Worm (Caenorhabditis elegans) whole organism, L3 larva: ENCODE data around the gene srab-17.

Source experiments
- R02D3.7 ChIP-seq: fragments of 150-350 bp; optimal IDR thresholded peaks from 2 replicates; lab custom pipeline; 2014; ENCODE audit warnings: missing biosample characterization, missing genetic modification characterization
- ama-1 ChIP-seq: fragments of 150-350 bp; optimal IDR thresholded peaks from 2 replicates; lab custom pipeline; 2018
- ceh-16 ChIP-seq: sonication (generic microtip); optimal IDR thresholded peaks from 2 replicates; lab custom pipeline; 2017; ENCODE audit warnings: missing biosample characterization, missing genetic modification characterization
- ceh-82 ChIP-seq: fragments of 150-350 bp; optimal IDR thresholded peaks from 2 replicates; lab custom pipeline; 2014; ENCODE audit warnings: missing biosample characterization, missing genetic modification characterization
- ceh-9 ChIP-seq: sonication (generic microtip); optimal IDR thresholded peaks from 2 replicates; lab custom pipeline; 2018; ENCODE audit warnings: missing biosample characterization, missing genetic modification characterization
- daf-12 ChIP-seq: fragments of 150-350 bp; optimal IDR thresholded peaks from 2 replicates; lab custom pipeline; 2014; ENCODE audit warnings: missing biosample characterization, missing genetic modification reagents, missing genetic modification characterization
- egl-27 ChIP-seq: sonication (generic microtip); optimal IDR thresholded peaks from 4 replicates; lab custom pipeline; 2017; ENCODE audit warnings: missing biosample characterization, missing genetic modification reagents, missing genetic modification characterization
- egl-5 ChIP-seq: fragments of 150-350 bp; optimal IDR thresholded peaks from 2 replicates; lab custom pipeline; 2017; ENCODE audit warnings: missing biosample characterization, missing genetic modification reagents, missing genetic modification characterization, inconsistent platforms
- elt-3 ChIP-seq, 3 experiments: fragments of 150-350 bp in 1 of 3; sonication (generic microtip) in 2 of 3; optimal IDR thresholded peaks; 2 replicates in 2 of 3; 4 replicates in 1 of 3; lab custom pipeline; 2014 to 2017; ENCODE audit warnings: missing biosample characterization in 3 of 3, missing genetic modification characterization in 3 of 3
- fkh-10 ChIP-seq: sonication (generic microtip); optimal IDR thresholded peaks from 2 replicates; lab custom pipeline; 2017; ENCODE audit warnings: missing biosample characterization, missing genetic modification reagents, missing genetic modification characterization
- fkh-2 ChIP-seq: fragments of 150-350 bp; optimal IDR thresholded peaks from 2 replicates; lab custom pipeline; 2014; ENCODE audit warnings: missing biosample characterization, missing genetic modification reagents, missing genetic modification characterization
- fos-1 ChIP-seq: fragments of 150-350 bp; optimal IDR thresholded peaks from 2 replicates; lab custom pipeline; 2014; ENCODE audit warnings: missing biosample characterization, missing genetic modification characterization
- hmg-11 ChIP-seq: sonication (generic microtip); optimal IDR thresholded peaks from 2 replicates; lab custom pipeline; 2016; ENCODE audit warnings: missing genetic modification characterization, missing compliant biosample characterization
- jun-1 ChIP-seq: fragments of 150-350 bp; optimal IDR thresholded peaks from 2 replicates; lab custom pipeline; 2014; ENCODE audit warnings: missing biosample characterization, missing genetic modification reagents, missing genetic modification characterization
- lin-15B ChIP-seq: fragments of 150-350 bp; optimal IDR thresholded peaks from 2 replicates; lab custom pipeline; 2014; ENCODE audit warnings: missing biosample characterization, missing genetic modification characterization
- lin-39 ChIP-seq: fragments of 150-350 bp; optimal IDR thresholded peaks from 2 replicates; lab custom pipeline; 2018; ENCODE audit warnings: missing biosample characterization, missing genetic modification reagents, missing genetic modification characterization
- lsy-12 ChIP-seq: sonication (generic microtip); optimal IDR thresholded peaks from 2 replicates; lab custom pipeline; 2016; ENCODE audit warnings: mild to moderate bottlenecking, missing genetic modification characterization, missing compliant biosample characterization
- mdl-1 ChIP-seq: fragments of 150-350 bp; optimal IDR thresholded peaks from 2 replicates; lab custom pipeline; 2014; ENCODE audit warnings: missing biosample characterization, missing genetic modification characterization
- mml-1 ChIP-seq: fragments of 150-350 bp; sonication (generic microtip); optimal IDR thresholded peaks from 3 replicates; lab custom pipeline; 2014; ENCODE audit warnings: missing biosample characterization, missing genetic modification characterization
- nfya-1 ChIP-seq: sonication (generic microtip); optimal IDR thresholded peaks from 2 replicates; lab custom pipeline; 2017; ENCODE audit warnings: missing genetic modification characterization, mild to moderate bottlenecking, missing compliant biosample characterization, antibody characterized with exemption, moderate library complexity; ENCODE audit not compliant: insufficient read depth
- nhr-11 ChIP-seq: fragments of 150-350 bp; optimal IDR thresholded peaks from 2 replicates; lab custom pipeline; 2014; ENCODE audit warnings: missing biosample characterization, missing genetic modification characterization
- nhr-12 ChIP-seq: fragments of 150-350 bp; optimal IDR thresholded peaks from 2 replicates; lab custom pipeline; 2014; ENCODE audit warnings: missing biosample characterization, missing genetic modification characterization
- nhr-237 ChIP-seq: fragments of 150-350 bp; optimal IDR thresholded peaks from 2 replicates; lab custom pipeline; 2014; ENCODE audit warnings: missing biosample characterization, missing genetic modification characterization
- nhr-25 ChIP-seq: sonication (generic microtip); optimal IDR thresholded peaks from 2 replicates; lab custom pipeline; 2017; ENCODE audit warnings: missing biosample characterization, missing genetic modification characterization
- nhr-28 ChIP-seq: fragments of 150-350 bp; optimal IDR thresholded peaks from 2 replicates; lab custom pipeline; 2014; ENCODE audit warnings: missing biosample characterization, missing genetic modification characterization
- nhr-43 ChIP-seq: sonication (generic microtip); optimal IDR thresholded peaks from 2 replicates; lab custom pipeline; 2016; ENCODE audit warnings: mild to moderate bottlenecking, missing genetic modification characterization, missing compliant biosample characterization; ENCODE audit not compliant: poor library complexity, severe bottlenecking
- nhr-76 ChIP-seq: fragments of 150-350 bp; sonication (generic microtip); optimal IDR thresholded peaks from 5 replicates; lab custom pipeline; 2014; ENCODE audit warnings: missing biosample characterization, missing genetic modification characterization
- nhr-77 ChIP-seq: fragments of 150-350 bp; optimal IDR thresholded peaks from 2 replicates; lab custom pipeline; 2014; ENCODE audit warnings: missing biosample characterization, missing genetic modification characterization
- pha-4 ChIP-seq: fragments of 150-350 bp; optimal IDR thresholded peaks from 2 replicates; lab custom pipeline; 2014; ENCODE audit warnings: missing biosample characterization, missing genetic modification reagents, missing genetic modification characterization
- sea-2 ChIP-seq: fragments of 150-350 bp; sonication (generic microtip); optimal IDR thresholded peaks from 4 replicates; lab custom pipeline; 2014; ENCODE audit warnings: missing biosample characterization, missing genetic modification reagents, missing genetic modification characterization
- skn-1 ChIP-seq: fragments of 150-350 bp; optimal IDR thresholded peaks from 2 replicates; lab custom pipeline; 2014; ENCODE audit warnings: missing biosample characterization, missing genetic modification characterization
- snpc-4 ChIP-seq: fragments of 150-350 bp; optimal IDR thresholded peaks from 2 replicates; lab custom pipeline; 2014; ENCODE audit warnings: missing biosample characterization, missing genetic modification characterization
- unc-62 ChIP-seq: fragments of 150-350 bp; sonication (generic microtip); optimal IDR thresholded peaks from 4 replicates; lab custom pipeline; 2014; ENCODE audit warnings: missing biosample characterization, missing genetic modification reagents, missing genetic modification characterization
- zag-1 ChIP-seq: fragments of 150-350 bp; optimal IDR thresholded peaks from 2 replicates; lab custom pipeline; 2014; ENCODE audit warnings: missing biosample characterization, missing genetic modification characterization
- ztf-4 ChIP-seq: fragments of 150-350 bp; optimal IDR thresholded peaks from 2 replicates; lab custom pipeline; 2014; ENCODE audit warnings: missing biosample characterization, missing genetic modification characterization

Gene srab-17

ce11 chrV:9841376-9841775 lies 26.8 kb downstream of the srab-17 start, which contains the start of gene sru-36:
Gene sru-36, plus strand, starts transcription at chrV:9841676.
- TF ChIP-seq nhr-76 = no peak
- TF ChIP-seq ceh-82 = no peak
- TF ChIP-seq, all 47 proteins: peak for 0

ce11 chrV:9837679-9838078 lies 30.5 kb downstream of the srab-17 start, which contains the start of gene srsx-21:
Gene srsx-21, plus strand, starts transcription at chrV:9837979.
- TF ChIP-seq elt-3 (tag; optimal IDR thresholded peaks at IDR 0.05; lab: Kevin White, UChicago) (no peak), ceh-16 (tag; lab: Kevin White, UChicago) (no peak), R02D3.7 (no peak), daf-12 (tag; lab: Kevin White, UChicago) (no peak), egl-5 (tag; lab: Kevin White, UChicago) (no peak), sea-2 (GFP tag; lab: Kevin White, UChicago) (no peak), nhr-43 (tag; lab: Kevin White, UChicago) (no peak), nhr-77 (tag; lab: Kevin White, UChicago) (no peak), egl-27 (no peak), lin-15B (tag; lab: Kevin White, UChicago) (no peak), nhr-11 (tag; lab: Kevin White, UChicago) (no peak)

- TF ChIP-seq ztf-4 (tag; lab: Kevin White, UChicago) (no peak), ceh-9 (tag; lab: Kevin White, UChicago) (no peak), fkh-10 (no peak), egl-27 (no peak), ama-1 (no peak), nhr-77 (tag; lab: Kevin White, UChicago) (no peak), nhr-237 (tag; lab: Kevin White, UChicago) (no peak), nhr-25 (tag; lab: Kevin White, UChicago) (no peak), skn-1 (no peak), nhr-28 (no peak), lin-15B (tag; lab: Kevin White, UChicago) (no peak), zag-1 (tag; lab: Kevin White, UChicago) (no peak), mml-1 (tag; lab: Kevin White, UChicago) (no peak), egl-5 (tag; lab: Kevin White, UChicago) (no peak)
Measured at ce11 chrV:9835945-9836344, 32.3 kb downstream of the srab-17 start, which contains the start of gene sru-38. Gene sru-38, minus strand, starts transcription at chrV:9836045.

- TF ChIP-seq elt-3 (tag; optimal IDR thresholded peaks at IDR 0.05; lab: Kevin White, UChicago) (no peak), sea-2 (GFP tag; lab: Kevin White, UChicago) (no peak), snpc-4 (tag; lab: Kevin White, UChicago) (no peak), fos-1 (tag; lab: Kevin White, UChicago) (no peak), skn-1 (no peak), jun-1 (tag; lab: Kevin White, UChicago) (no peak), lin-39 (tag; lab: Kevin White, UChicago) (no peak)
Measured at ce11 chrV:9833900-9834299, 34.3 kb downstream of the srab-17 start, which contains the start of gene sru-40. Gene sru-40, minus strand, starts transcription at chrV:9834000.

- no peak for TF ChIP-seq R02D3.7
- no peak for TF ChIP-seq egl-27
- TF ChIP-seq nhr-76 = no peak
- no peak for TF ChIP-seq fkh-2 (tag; lab: Kevin White, UChicago)
- TF ChIP-seq, all 47 proteins: peak for 0
Measured at ce11 chrV:9824149-9824548, 44.1 kb downstream of the srab-17 start, which contains the start of gene str-2. Gene str-2, minus strand, starts transcription at chrV:9824249.

ce11 chrV:9821724-9822123 lies 46.5 kb downstream of the srab-17 start, which contains the start of gene str-193:
Gene str-193, minus strand, starts transcription at chrV:9821824.
- no peak for TF ChIP-seq fkh-2 (tag; lab: Kevin White, UChicago)
- no peak for TF ChIP-seq hmg-11 (tag; lab: Kevin White, UChicago)
- no peak for TF ChIP-seq mdl-1 (tag; lab: Kevin White, UChicago)
- TF ChIP-seq nfya-1 (tag; lab: Kevin White, UChicago) = no peak
- TF ChIP-seq nhr-12 (tag; lab: Kevin White, UChicago) = no peak
- TF ChIP-seq unc-62 = no peak
- TF ChIP-seq pha-4 = no peak
- TF ChIP-seq egl-27 = no peak
- TF ChIP-seq lsy-12 (tag; lab: Kevin White, UChicago) = no peak
